Worm (Caenorhabditis elegans) whole organism, L4/young adult: Measurements from ENCODE around the gene oig-3.

Experiments used
- W03F9.2 ChIP-seq: fragments of 150-350 bp; optimal IDR thresholded peaks from 2 replicates; lab custom pipeline; 2014; ENCODE audit warnings: missing biosample characterization, missing genetic modification characterization
- dao-5 ChIP-seq: sonication (generic microtip); optimal IDR thresholded peaks from 2 replicates; lab custom pipeline; 2016; ENCODE audit warnings: missing genotype, missing genetic modification characterization, moderate library complexity, missing compliant biosample characterization
- him-1 ChIP-seq: sonication (generic microtip); optimal IDR thresholded peaks from 2 replicates; lab custom pipeline; 2016; ENCODE audit warnings: missing genotype, missing genetic modification reagents, missing genetic modification characterization, missing compliant biosample characterization

Gene oig-3

ce11 chrV:14729343-14729742 is at the start of gene oig-3:
TSS of gene oig-3 (plus strand) at chrV:14729643.
- TF ChIP-seq W03F9.2 (tag; lab: Kevin White, UChicago) (no peak), dao-5 (tag; lab: Kevin White, UChicago) (no peak), him-1 (tag; lab: Kevin White, UChicago) (no peak)

ce11 chrV:14680014-14680413 is 49.4 kb upstream of the oig-3 start, which contains the start of gene C47E8.3:
TSS of gene C47E8.3 (plus strand) at chrV:14680314.
- TF ChIP-seq him-1 (tag; lab: Kevin White, UChicago) (no peak), dao-5 (tag; lab: Kevin White, UChicago) (no peak), W03F9.2 (tag; lab: Kevin White, UChicago) (no peak)

ce11 chrV:14682870-14683269 is 46.6 kb upstream of the oig-3 start:
- no peak for TF ChIP-seq dao-5 (tag; lab: Kevin White, UChicago)
- no peak for TF ChIP-seq him-1 (tag; lab: Kevin White, UChicago)
- TF ChIP-seq W03F9.2 (tag; lab: Kevin White, UChicago), result no peak

ce11 chrV:14683291-14683690 is 46.2 kb upstream of the oig-3 start:
- TF ChIP-seq dao-5 (tag; lab: Kevin White, UChicago), result no peak
- TF ChIP-seq him-1 (tag; lab: Kevin White, UChicago), result no peak
- TF ChIP-seq W03F9.2 (tag; lab: Kevin White, UChicago), result no peak

- no peak for TF ChIP-seq W03F9.2 (tag; lab: Kevin White, UChicago)
- no peak for TF ChIP-seq dao-5 (tag; lab: Kevin White, UChicago)
- no peak for TF ChIP-seq him-1 (tag; lab: Kevin White, UChicago)
These were observed 45.5 kb upstream of the oig-3 start for ce11 chrV:14683926-14684325.

ce11 chrV:14684359-14685312 is 44.8 kb upstream of the oig-3 start, which contains the start of gene hsp-90:
TSS of gene hsp-90 (plus strand) at chrV:14684918.
- TF ChIP-seq him-1 (tag; lab: Kevin White, UChicago) (no peak), dao-5 (tag; lab: Kevin White, UChicago) (no peak), W03F9.2 (tag; lab: Kevin White, UChicago) (no peak)

ce11 chrV:14685435-14686058 is 43.9 kb upstream of the oig-3 start, which contains the start of gene C47E8.4:
TSS of gene C47E8.4 (minus strand) at chrV:14685485.
- TF ChIP-seq him-1 (tag; lab: Kevin White, UChicago) (peak; percentile 96), W03F9.2 (tag; lab: Kevin White, UChicago) (peak; percentile 94), dao-5 (tag; lab: Kevin White, UChicago) (no peak)

ce11 chrV:14686231-14687105 is 43.0 kb upstream of the oig-3 start:
- TF ChIP-seq dao-5 (tag; lab: Kevin White, UChicago) (no peak), him-1 (tag; lab: Kevin White, UChicago) (no peak), W03F9.2 (tag; lab: Kevin White, UChicago) (no peak)

ce11 chrV:14687106-14687964 is 42.1 kb upstream of the oig-3 start:
- TF ChIP-seq him-1 (tag; lab: Kevin White, UChicago), result no peak
- no peak for TF ChIP-seq dao-5 (tag; lab: Kevin White, UChicago)

ce11 chrV:14688097-14688912 is 41.1 kb upstream of the oig-3 start, which contains the start of gene C47E8.11:
TSS of gene C47E8.11 (plus strand) at chrV:14688616.
- no peak for TF ChIP-seq him-1 (tag; lab: Kevin White, UChicago)
- TF ChIP-seq W03F9.2 (tag; lab: Kevin White, UChicago), result peak; percentile 48
- TF ChIP-seq dao-5 (tag; lab: Kevin White, UChicago), result no peak
